Worm (Caenorhabditis elegans) whole organism, mixed stage, embryonic: ENCODE data around the gene C29E4.17.
A peak's percentile ranks its signal among the peaks of the same experiment; 100 is the strongest.

Experiments used
- M03D4.4 ChIP-seq: sonication (generic microtip); optimal IDR thresholded peaks from 2 replicates; lab custom pipeline; 2017; ENCODE audit warnings: mild to moderate bottlenecking, missing genetic modification characterization, missing compliant biosample characterization
- bed-3 ChIP-seq: fragments of 200-800 bp; sonication (Bioruptor generic); optimal IDR thresholded peaks from 3 replicates; lab custom pipeline; 2018; ENCODE audit warnings: mild to moderate bottlenecking, missing genetic modification characterization, moderate library complexity, missing compliant biosample characterization
- blmp-1 ChIP-seq: fragments of 150-350 bp; optimal IDR thresholded peaks from 2 replicates; lab custom pipeline; 2014; ENCODE audit warnings: missing biosample characterization, missing genetic modification characterization
- ceh-39 ChIP-seq: fragments of 150-350 bp; optimal IDR thresholded peaks from 2 replicates; lab custom pipeline; 2014; ENCODE audit warnings: missing biosample characterization, missing genetic modification characterization
- ceh-43 ChIP-seq: fragments of 200-800 bp; sonication (Bioruptor generic); optimal IDR thresholded peaks from 2 replicates; lab custom pipeline; 2018; ENCODE audit warnings: mild to moderate bottlenecking, missing genetic modification characterization, moderate library complexity, missing compliant biosample characterization
- ceh-83 ChIP-seq: fragments of 200-800 bp; sonication (Bioruptor generic); optimal IDR thresholded peaks from 2 replicates; lab custom pipeline; 2018; ENCODE audit warnings: mild to moderate bottlenecking, missing genetic modification characterization, missing compliant biosample characterization
- ces-1 ChIP-seq: fragments of 150-350 bp; optimal IDR thresholded peaks from 2 replicates; lab custom pipeline; 2014; ENCODE audit warnings: missing biosample characterization, missing genetic modification reagents, missing genetic modification characterization
- cnd-1 ChIP-seq: fragments of 200-800 bp; sonication (Bioruptor generic); optimal IDR thresholded peaks from 2 replicates; lab custom pipeline; 2018; ENCODE audit warnings: mild to moderate bottlenecking, missing genetic modification characterization, missing compliant biosample characterization
- drap-1 ChIP-seq: fragments of 200-800 bp; sonication (Bioruptor generic); optimal IDR thresholded peaks from 3 replicates; lab custom pipeline; 2018; ENCODE audit warnings: mild to moderate bottlenecking, missing genetic modification characterization, missing compliant biosample characterization
- elt-1 ChIP-seq: sonication (generic microtip); optimal IDR thresholded peaks from 2 replicates; lab custom pipeline; 2017; ENCODE audit warnings: missing genetic modification characterization, mild to moderate bottlenecking, missing compliant biosample characterization, antibody characterized with exemption, moderate library complexity, borderline replicate concordance; ENCODE audit not compliant: insufficient read depth
- elt-3 ChIP-seq: fragments of 150-350 bp; optimal IDR thresholded peaks from 2 replicates; lab custom pipeline; 2014; ENCODE audit warnings: missing biosample characterization, missing genetic modification characterization
- flh-1 ChIP-seq: fragments of 200-800 bp; sonication (Bioruptor generic); optimal IDR thresholded peaks from 2 replicates; lab custom pipeline; 2018; ENCODE audit warnings: mild to moderate bottlenecking, missing genetic modification characterization, moderate library complexity, missing compliant biosample characterization
- ham-2 ChIP-seq: fragments of 200-800 bp; sonication (Bioruptor generic); optimal IDR thresholded peaks from 2 replicates; lab custom pipeline; 2018; ENCODE audit warnings: mild to moderate bottlenecking, missing genetic modification characterization, missing compliant biosample characterization
- hlh-1 ChIP-seq: fragments of 150-350 bp; optimal IDR thresholded peaks from 2 replicates; lab custom pipeline; 2014; ENCODE audit warnings: missing biosample characterization, missing genetic modification reagents, missing genetic modification characterization
- lin-13 ChIP-seq: fragments of 150-350 bp; optimal IDR thresholded peaks from 2 replicates; lab custom pipeline; 2014; ENCODE audit warnings: missing biosample characterization, missing genetic modification characterization
- lin-32 ChIP-seq: fragments of 200-800 bp; sonication (Bioruptor generic); optimal IDR thresholded peaks from 2 replicates; lab custom pipeline; 2018; ENCODE audit warnings: mild to moderate bottlenecking, missing genetic modification characterization, missing compliant biosample characterization
- lsy-2 ChIP-seq: fragments of 150-350 bp; optimal IDR thresholded peaks from 2 replicates; lab custom pipeline; 2014; ENCODE audit warnings: missing biosample characterization, missing genetic modification characterization
- mab-5 ChIP-seq: fragments of 150-350 bp; optimal IDR thresholded peaks from 2 replicates; lab custom pipeline; 2014; ENCODE audit warnings: missing biosample characterization, missing genetic modification characterization
- mep-1 ChIP-seq: fragments of 150-350 bp; optimal IDR thresholded peaks from 2 replicates; lab custom pipeline; 2017; ENCODE audit warnings: missing biosample characterization, missing genetic modification reagents, missing genetic modification characterization, inconsistent platforms
- mls-2 ChIP-seq: sonication (generic microtip); optimal IDR thresholded peaks from 2 replicates; lab custom pipeline; 2016; ENCODE audit warnings: mild to moderate bottlenecking, missing genetic modification characterization, moderate library complexity, missing compliant biosample characterization
- nhr-12 ChIP-seq: fragments of 150-350 bp; optimal IDR thresholded peaks from 2 replicates; lab custom pipeline; 2014; ENCODE audit warnings: missing biosample characterization, missing genetic modification characterization
- nhr-2 ChIP-seq: fragments of 150-350 bp; optimal IDR thresholded peaks from 2 replicates; lab custom pipeline; 2014; ENCODE audit warnings: missing biosample characterization, missing genetic modification characterization
- nhr-237 ChIP-seq: fragments of 150-350 bp; optimal IDR thresholded peaks from 2 replicates; lab custom pipeline; 2014; ENCODE audit warnings: missing biosample characterization, missing genetic modification characterization
- nhr-28 ChIP-seq: fragments of 150-350 bp; optimal IDR thresholded peaks from 2 replicates; lab custom pipeline; 2014; ENCODE audit warnings: missing biosample characterization, missing genetic modification characterization
- nhr-76 ChIP-seq: sonication (generic microtip); optimal IDR thresholded peaks from 2 replicates; lab custom pipeline; 2017; ENCODE audit warnings: missing biosample characterization, missing genetic modification characterization
- pha-4 ChIP-seq: fragments of 150-350 bp; optimal IDR thresholded peaks from 2 replicates; lab custom pipeline; 2018; ENCODE audit warnings: missing biosample characterization, missing genetic modification reagents, missing genetic modification characterization
- sem-2 ChIP-seq: fragments of 200-800 bp; sonication (Bioruptor generic); optimal IDR thresholded peaks from 2 replicates; lab custom pipeline; 2018; ENCODE audit warnings: mild to moderate bottlenecking, missing genetic modification characterization, missing compliant biosample characterization
- snpc-4 ChIP-seq: fragments of 150-350 bp; optimal IDR thresholded peaks from 2 replicates; lab custom pipeline; 2014; ENCODE audit warnings: missing biosample characterization, missing genetic modification characterization
- sptf-1 ChIP-seq: sonication (generic microtip); optimal IDR thresholded peaks from 2 replicates; lab custom pipeline; 2017; ENCODE audit warnings: mild to moderate bottlenecking, missing genetic modification characterization, moderate library complexity, missing compliant biosample characterization
- tbx-8 ChIP-seq: fragments of 200-800 bp; sonication (Bioruptor generic); optimal IDR thresholded peaks from 2 replicates; lab custom pipeline; 2018; ENCODE audit warnings: mild to moderate bottlenecking, missing genetic modification characterization, moderate library complexity, missing compliant biosample characterization
- unc-120 ChIP-seq: sonication (generic microtip); optimal IDR thresholded peaks from 2 replicates; lab custom pipeline; 2017; ENCODE audit warnings: missing genetic modification characterization, missing compliant biosample characterization; ENCODE audit not compliant: poor library complexity, severe bottlenecking
- unc-39 ChIP-seq: fragments of 150-350 bp; optimal IDR thresholded peaks from 2 replicates; lab custom pipeline; 2014; ENCODE audit warnings: missing biosample characterization, missing genetic modification characterization
- unc-62 ChIP-seq: fragments of 150-350 bp; optimal IDR thresholded peaks from 2 replicates; lab custom pipeline; 2014; ENCODE audit warnings: missing biosample characterization, missing genetic modification reagents, missing genetic modification characterization
- zip-8 ChIP-seq: fragments of 150-350 bp; optimal IDR thresholded peaks from 2 replicates; lab custom pipeline; 2014; ENCODE audit warnings: missing biosample characterization, missing genetic modification characterization

C29E4.17 gene

DNA sequence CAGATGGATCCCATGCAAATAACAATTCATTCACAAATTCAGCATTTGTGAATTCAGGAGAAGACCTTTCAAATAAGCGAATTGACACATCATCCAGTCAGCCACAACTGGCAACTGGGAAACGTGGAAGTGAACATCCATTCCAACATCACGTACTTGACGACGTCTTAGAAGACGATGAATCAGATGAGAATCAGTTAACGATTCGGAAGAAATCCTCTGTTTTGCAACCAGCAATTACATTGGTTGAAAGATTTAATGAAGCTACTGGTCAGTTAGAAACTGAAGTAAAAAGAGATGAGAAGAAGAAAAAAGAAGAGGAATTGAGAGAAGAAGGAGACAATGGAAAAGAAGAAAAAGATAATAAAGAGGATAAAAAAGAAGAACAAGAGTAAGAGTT lies 18.9 kb upstream of the C29E4.17 start:
- TF ChIP-seq blmp-1 (no peak), elt-3 (no peak), bed-3 (no peak), ceh-43 (GFP tag; lab: Kevin White, UChicago) (no peak), zip-8 (no peak), ceh-39 (tag; lab: Kevin White, UChicago) (no peak), sem-2 (GFP tag; lab: Kevin White, UChicago) (no peak), nhr-76 (no peak), unc-120 (tag; lab: Kevin White, UChicago) (no peak), unc-62 (GFP tag; lab: Kevin White, UChicago) (no peak), nhr-12 (no peak), lin-13 (tag; lab: Kevin White, UChicago) (no peak)
- TF ChIP-seq, all 35 proteins: peak for 0

ce11 chrIII:7907515-7907914 lies 14.8 kb upstream of the C29E4.17 start, which contains the start of gene pcp-5:
Gene pcp-5, minus strand, starts transcription at chrIII:7907615.
- TF ChIP-seq ham-2: no peak
- TF ChIP-seq hlh-1: peak; percentile 83
- TF ChIP-seq snpc-4 (tag; lab: Kevin White, UChicago): no peak
- no peak for TF ChIP-seq zip-8
- TF ChIP-seq mep-1 (tag; lab: Kevin White, UChicago): no peak
- TF ChIP-seq ceh-43 (GFP tag; lab: Kevin White, UChicago): no peak
- no peak for TF ChIP-seq mab-5 (tag; lab: Kevin White, UChicago)
- TF ChIP-seq nhr-237 (tag; lab: Kevin White, UChicago): no peak
- TF ChIP-seq sem-2 (GFP tag; lab: Kevin White, UChicago): no peak
- peak; percentile 45 for TF ChIP-seq ceh-39 (tag; lab: Kevin White, UChicago)
- TF ChIP-seq bed-3: no peak
- TF ChIP-seq tbx-8: no peak
- TF ChIP-seq mls-2 (tag; lab: Kevin White, UChicago): no peak
- TF ChIP-seq unc-62 (GFP tag; lab: Kevin White, UChicago): peak; percentile 28
- no peak for TF ChIP-seq unc-120 (tag; lab: Kevin White, UChicago)
- no peak for TF ChIP-seq M03D4.4 (tag; lab: Kevin White, UChicago)

DNA sequence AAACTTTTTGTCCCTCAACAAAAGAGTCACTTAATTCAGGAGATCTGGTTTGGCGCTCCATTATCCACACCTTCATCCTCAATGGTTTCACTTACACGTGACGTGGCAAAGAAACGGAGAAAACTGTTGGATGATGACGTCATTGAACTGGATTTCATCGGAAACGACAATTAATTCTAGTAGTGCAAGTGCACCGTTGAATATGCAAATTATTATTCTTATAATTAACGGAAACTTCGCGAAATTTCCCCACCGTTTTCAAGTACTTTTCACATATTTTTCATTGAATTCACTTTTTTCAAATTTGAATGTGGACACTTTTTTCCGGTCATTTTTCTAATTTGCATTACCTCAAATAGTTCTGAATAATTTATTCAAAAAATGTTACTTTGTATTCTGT lies 13.0 kb upstream of the C29E4.17 start, which contains the start of gene ZK688.1:
Gene ZK688.1, plus strand, starts transcription at position 301 of the 400 bp plus-strand sequence.
- TF ChIP-seq nhr-12 (no peak), lin-32 (GFP tag; lab: Kevin White, UChicago) (no peak), unc-39 (no peak), pha-4 (tag; lab: Kevin White, UChicago) (no peak), blmp-1 (no peak), flh-1 (no peak), ceh-43 (GFP tag; lab: Kevin White, UChicago) (no peak), ceh-83 (no peak), lsy-2 (tag; lab: Kevin White, UChicago) (no peak), drap-1 (GFP tag; lab: Kevin White, UChicago) (no peak)
- TF ChIP-seq, all 35 proteins: peak for 0

DNA sequence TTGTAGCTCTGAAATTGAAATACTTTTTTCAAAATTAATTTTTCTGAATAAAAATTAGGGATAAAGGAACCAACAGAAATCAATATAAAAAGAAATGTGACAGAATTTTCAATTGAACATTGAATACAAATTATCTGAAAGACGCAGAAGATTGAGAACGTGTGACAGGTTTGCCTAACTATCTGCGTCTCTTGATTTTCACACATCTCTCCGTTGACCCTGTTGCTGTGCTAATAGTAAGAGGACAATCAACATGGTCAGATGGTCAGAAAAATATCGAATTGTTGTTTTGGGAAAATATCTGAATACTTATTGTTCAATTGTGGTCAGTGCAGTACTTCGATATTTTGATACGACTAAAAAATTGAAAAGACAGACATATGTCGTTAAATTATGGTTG lies 10.7 kb upstream of the C29E4.17 start, which contains the start of gene ZK688.7:
Gene ZK688.7, minus strand, starts transcription at position 14 of the 400 bp plus-strand sequence.
- TF ChIP-seq mab-5 (tag; lab: Kevin White, UChicago) (no peak), bed-3 (no peak), sptf-1 (tag; lab: Kevin White, UChicago) (no peak), nhr-2 (tag; lab: Kevin White, UChicago) (peak; percentile 51), tbx-8 (no peak), drap-1 (GFP tag; lab: Kevin White, UChicago) (no peak), ceh-39 (tag; lab: Kevin White, UChicago) (peak; percentile 61), mep-1 (tag; lab: Kevin White, UChicago) (no peak), pha-4 (tag; lab: Kevin White, UChicago) (no peak), ces-1 (GFP tag; lab: Kevin White, UChicago) (no peak), ceh-83 (no peak), cnd-1 (tag; lab: Kevin White, UChicago) (no peak), ceh-43 (GFP tag; lab: Kevin White, UChicago) (no peak), elt-1 (tag; lab: Kevin White, UChicago) (no peak), nhr-28 (tag; lab: Kevin White, UChicago) (no peak), unc-62 (GFP tag; lab: Kevin White, UChicago) (peak; percentile 12), ham-2 (no peak), lin-32 (GFP tag; lab: Kevin White, UChicago) (no peak)
- TF ChIP-seq, all 35 proteins: peak for 3
